Worm (Caenorhabditis elegans): ENCODE data around the gene eri-3.

DNA sequence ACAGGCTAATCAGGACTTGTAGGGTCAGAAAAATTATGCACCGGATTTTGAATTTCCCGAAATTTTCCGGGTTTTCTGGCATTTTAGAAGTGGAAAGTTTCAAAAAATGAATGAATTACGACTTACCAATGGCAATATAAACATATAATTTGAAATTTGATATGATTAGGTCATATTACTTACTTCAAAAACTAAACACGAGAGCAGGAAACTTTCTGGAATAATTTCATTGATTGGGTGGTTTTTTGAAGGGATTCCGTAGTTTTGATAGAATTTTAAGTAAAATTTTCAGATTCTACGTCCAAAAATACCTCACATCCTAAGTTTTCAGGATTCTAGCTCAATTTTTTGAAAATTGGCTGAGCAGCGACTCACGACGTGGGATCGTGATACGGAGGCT, 47.9 kb upstream of the eri-3 start, which contains the start of gene K02E7.11:
- no peak for TF ChIP-seq snpc-4 (tag; optimal IDR thresholded peaks at IDR 0.05)
- no peak for TF ChIP-seq nhr-12 (tag; optimal IDR thresholded peaks at IDR 0.05)
- TF ChIP-seq mep-1 (tag; optimal IDR thresholded peaks at IDR 0.05), result no peak
- TF ChIP-seq drap-1 (GFP tag; optimal IDR thresholded peaks at IDR 0.05), result no peak
- no peak for TF ChIP-seq nhr-237 (tag; optimal IDR thresholded peaks at IDR 0.05)
- no peak for TF ChIP-seq pha-4 (tag; optimal IDR thresholded peaks at IDR 0.05)
- TF ChIP-seq lsy-2 (tag; optimal IDR thresholded peaks at IDR 0.05), result no peak
- TF ChIP-seq elt-3 (tag; optimal IDR thresholded peaks at IDR 0.05), result no peak
- no peak for TF ChIP-seq unc-62 (GFP tag; optimal IDR thresholded peaks at IDR 0.05)
- TF ChIP-seq lin-13 (tag; optimal IDR thresholded peaks at IDR 0.05), result no peak
- TF ChIP-seq sptf-1 (tag; optimal IDR thresholded peaks at IDR 0.05), result no peak
- no peak for TF ChIP-seq ces-1 (GFP tag; optimal IDR thresholded peaks at IDR 0.05)
- no peak for TF ChIP-seq blmp-1 (tag; optimal IDR thresholded peaks at IDR 0.05)
